Fruit fly (Drosophila melanogaster) whole organism, embryonic: ENCODE measurements around the gene dmGlut.

Experiments
- CG10462 ChIP-seq: fragments of 200-800 bp; sonication (Bioruptor generic); optimal IDR thresholded peaks from 2 replicates; lab custom pipeline; 2016; ENCODE audit warnings: missing biosample characterization, missing genetic modification characterization
- CG15601 ChIP-seq: fragments of 200-800 bp; sonication (Bioruptor generic); optimal IDR thresholded peaks from 3 replicates; lab custom pipeline; 2019; ENCODE audit warnings: missing biosample characterization, mild to moderate bottlenecking, missing genetic modification characterization, moderate library complexity
- CG17385 ChIP-seq: fragments of 200-800 bp; sonication (Bioruptor generic); optimal IDR thresholded peaks from 3 replicates; lab custom pipeline; 2018; ENCODE audit warnings: missing biosample characterization, mild to moderate bottlenecking, missing genetic modification characterization
- CG18011 ChIP-seq: fragments of 200-800 bp; sonication (Bioruptor generic); optimal IDR thresholded peaks from 2 replicates; lab custom pipeline; 2017; ENCODE audit warnings: missing biosample characterization, missing genetic modification characterization, mild to moderate bottlenecking, moderate library complexity, missing genotype
- CG30020 ChIP-seq: fragments of 200-800 bp; optimal IDR thresholded peaks from 2 replicates; lab custom pipeline; 2019; ENCODE audit warnings: missing biosample characterization, mild to moderate bottlenecking, missing genetic modification characterization, moderate library complexity
- CG3065 ChIP-seq: fragments of 200-800 bp; sonication (Bioruptor generic); optimal IDR thresholded peaks from 2 replicates; lab custom pipeline; 2016; ENCODE audit warnings: missing biosample characterization, missing genetic modification characterization
- CG31224 ChIP-seq: fragments of 200-800 bp; sonication (Bioruptor generic); IDR thresholded peaks from 2 replicates; pipeline ENCODE4 v1.3.6; 2022; ENCODE audit warnings: missing biosample characterization, missing genetic modification characterization
- CG3407 ChIP-seq: fragments of 200-800 bp; sonication (Bioruptor generic); optimal IDR thresholded peaks from 2 replicates; lab custom pipeline; 2018; ENCODE audit warnings: missing biosample characterization, mild to moderate bottlenecking, missing genetic modification characterization
- CG3995 ChIP-seq: fragments of 200-800 bp; sonication (Bioruptor generic); optimal IDR thresholded peaks from 3 replicates; lab custom pipeline; 2016; ENCODE audit warnings: missing biosample characterization, missing genetic modification characterization
- CG6683 ChIP-seq: fragments of 200-800 bp; sonication (Bioruptor generic); optimal IDR thresholded peaks from 2 replicates; lab custom pipeline; 2017; ENCODE audit warnings: missing biosample characterization, mild to moderate bottlenecking, missing genetic modification characterization, missing genetic modification reagents
- CG6813 ChIP-seq: fragments of 200-800 bp; sonication (Bioruptor generic); optimal IDR thresholded peaks from 2 replicates; lab custom pipeline; 2017; ENCODE audit warnings: missing biosample characterization, missing genetic modification characterization, mild to moderate bottlenecking, moderate library complexity, missing genetic modification reagents
- CG6854 ChIP-seq: fragments of 200-800 bp; sonication (Bioruptor generic); optimal IDR thresholded peaks from 3 replicates; lab custom pipeline; 2017; ENCODE audit warnings: missing biosample characterization, mild to moderate bottlenecking, missing genetic modification characterization
- CG7556 ChIP-seq: fragments of 200-800 bp; sonication (Bioruptor generic); optimal IDR thresholded peaks from 2 replicates; lab custom pipeline; 2017; ENCODE audit warnings: missing biosample characterization, mild to moderate bottlenecking, missing genetic modification characterization
- CG8944 ChIP-seq: fragments of 200-800 bp; sonication (Bioruptor generic); optimal IDR thresholded peaks from 3 replicates; lab custom pipeline; 2016; ENCODE audit warnings: missing biosample characterization, missing genetic modification characterization
- CG9797 ChIP-seq: fragments of 200-800 bp; sonication (Bioruptor generic); optimal IDR thresholded peaks from 3 replicates; lab custom pipeline; 2018; ENCODE audit warnings: missing biosample characterization, mild to moderate bottlenecking, missing genetic modification characterization
- D19A ChIP-seq: fragments of 200-800 bp; optimal IDR thresholded peaks from 3 replicates; lab custom pipeline; 2019; ENCODE audit warnings: missing biosample characterization, mild to moderate bottlenecking, missing genetic modification characterization, moderate library complexity
- HmgZ ChIP-seq: fragments of 200-800 bp; sonication (Bioruptor generic); optimal IDR thresholded peaks from 2 replicates; lab custom pipeline; 2018; ENCODE audit warnings: missing biosample characterization, mild to moderate bottlenecking, missing genetic modification characterization
- Hsf ChIP-seq: fragments of 200-800 bp; sonication (Bioruptor generic); optimal IDR thresholded peaks from 3 replicates; lab custom pipeline; 2016; ENCODE audit warnings: missing biosample characterization, missing genetic modification characterization
- Mad ChIP-seq: fragments of 200-800 bp; sonication (Bioruptor generic); optimal IDR thresholded peaks from 2 replicates; lab custom pipeline; 2016; ENCODE audit warnings: missing biosample characterization, missing genetic modification characterization
- Mrtf ChIP-seq: fragments of 200-800 bp; sonication (Bioruptor generic); IDR thresholded peaks from 3 replicates; pipeline ENCODE4 v1.3.6; 2022; ENCODE audit warnings: missing biosample characterization, missing genetic modification characterization
- Nf-YB ChIP-seq: fragments of 200-800 bp; sonication (Bioruptor generic); optimal IDR thresholded peaks from 3 replicates; lab custom pipeline; 2019; ENCODE audit warnings: missing biosample characterization, mild to moderate bottlenecking, missing genetic modification characterization, moderate library complexity
- Oli ChIP-seq: fragments of 200-800 bp; sonication (Bioruptor generic); optimal IDR thresholded peaks from 2 replicates; lab custom pipeline; 2018; ENCODE audit warnings: missing biosample characterization, mild to moderate bottlenecking, missing genetic modification characterization, moderate library complexity
- Optix ChIP-seq: fragments of 200-800 bp; sonication (Bioruptor generic); IDR thresholded peaks from 3 replicates; pipeline ENCODE4 v1.3.6; 2022; ENCODE audit warnings: missing biosample characterization, missing genetic modification characterization
- Sry-δ ChIP-seq: fragments of 200-800 bp; sonication (Bioruptor generic); optimal IDR thresholded peaks from 2 replicates; lab custom pipeline; 2016; ENCODE audit warnings: missing biosample characterization, missing genetic modification characterization
- Trl ChIP-seq, 3 experiments: fragments of >200 bp in 2 of 3; fragments of 200-800 bp in 1 of 3; sonication (Bioruptor generic) in 1 of 3; optimal IDR thresholded peaks; 2 replicates in 1 of 3; 3 replicates in 2 of 3; lab custom pipeline; 2016 to 2017; ENCODE audit warnings: missing biosample characterization in 1 of 3, missing genetic modification characterization in 1 of 3
- Usf ChIP-seq: fragments of 200-800 bp; sonication (Bioruptor generic); optimal IDR thresholded peaks from 2 replicates; lab custom pipeline; 2017; ENCODE audit warnings: missing genotype, missing biosample characterization, missing genetic modification characterization
- ab ChIP-seq: fragments of 200-800 bp; sonication (Bioruptor generic); optimal IDR thresholded peaks from 2 replicates; lab custom pipeline; 2016; ENCODE audit warnings: missing biosample characterization, missing genetic modification characterization
- ap ChIP-seq: fragments of 200-800 bp; sonication (Bioruptor generic); IDR thresholded peaks from 2 replicates; pipeline ENCODE4 v1.3.6; 2022; ENCODE audit warnings: missing biosample characterization, missing genetic modification characterization
- ato ChIP-seq: fragments of 200-800 bp; sonication (Bioruptor generic); IDR thresholded peaks from 2 replicates; pipeline ENCODE4 v1.3.6; 2022; ENCODE audit warnings: missing biosample characterization, missing genetic modification characterization; ENCODE audit not compliant: partially characterized antibody
- bbx ChIP-seq: fragments of 200-800 bp; sonication (Bioruptor generic); IDR thresholded peaks from 2 replicates; pipeline ENCODE4 v1.3.6; 2022; ENCODE audit warnings: missing biosample characterization, missing genetic modification characterization; ENCODE audit not compliant: partially characterized antibody
- cas ChIP-seq: fragments of 200-800 bp; sonication (Bioruptor generic); IDR thresholded peaks from 2 replicates; pipeline ENCODE4 v1.3.6; 2022; ENCODE audit warnings: missing biosample characterization, missing genetic modification characterization
- caup ChIP-seq: fragments of 200-800 bp; sonication (Bioruptor generic); optimal IDR thresholded peaks from 3 replicates; lab custom pipeline; 2017; ENCODE audit warnings: missing biosample characterization, mild to moderate bottlenecking, missing genetic modification characterization, moderate library complexity; ENCODE audit not compliant: severe bottlenecking
- chif ChIP-seq, 2 experiments: fragments of 200-800 bp; sonication (Bioruptor generic); optimal IDR thresholded peaks; 3 replicates each; lab custom pipeline; 2016; ENCODE audit warnings: missing biosample characterization in 2 of 2, missing genetic modification characterization in 2 of 2
- chinmo ChIP-seq: fragments of 200-800 bp; sonication (Bioruptor generic); IDR thresholded peaks from 4 replicates; pipeline ENCODE4 v1.3.6; 2022; ENCODE audit warnings: missing biosample characterization, missing genetic modification characterization; ENCODE audit not compliant: partially characterized antibody
- dati ChIP-seq: fragments of 200-800 bp; sonication (Bioruptor generic); IDR thresholded peaks from 2 replicates; pipeline ENCODE4 v1.3.6; 2022; ENCODE audit warnings: missing biosample characterization, missing genetic modification characterization
- disco-r ChIP-seq: fragments of 200-800 bp; sonication (Bioruptor generic); optimal IDR thresholded peaks from 2 replicates; lab custom pipeline; 2016; ENCODE audit warnings: missing biosample characterization, missing genetic modification characterization
- esg ChIP-seq: fragments of 200-800 bp; sonication (Bioruptor generic); conservative IDR thresholded peaks from 2 replicates; pipeline ENCODE4 v1.3.6; 2022; ENCODE audit warnings: missing biosample characterization, missing genetic modification characterization
- ewg ChIP-seq: fragments of 200-800 bp; sonication (Bioruptor generic); optimal IDR thresholded peaks from 3 replicates; lab custom pipeline; 2017; ENCODE audit warnings: mild to moderate bottlenecking, missing biosample characterization, missing genetic modification reagents, missing genetic modification characterization
- fru ChIP-seq: fragments of >200 bp; optimal IDR thresholded peaks from 2 replicates; lab custom pipeline; 2017
- gem ChIP-seq: fragments of 200-800 bp; sonication (Bioruptor generic); optimal IDR thresholded peaks from 2 replicates; lab custom pipeline; 2019; ENCODE audit warnings: missing biosample characterization, mild to moderate bottlenecking, missing genetic modification characterization, moderate library complexity
- kni ChIP-seq: fragments of 200-800 bp; sonication (Bioruptor generic); optimal IDR thresholded peaks from 3 replicates; lab custom pipeline; 2017; ENCODE audit warnings: mild to moderate bottlenecking, missing biosample characterization, missing genetic modification reagents, missing genetic modification characterization
- lab ChIP-seq: fragments of 200-800 bp; sonication (Bioruptor generic); optimal IDR thresholded peaks from 3 replicates; lab custom pipeline; 2017; ENCODE audit warnings: missing biosample characterization, missing genetic modification characterization, mild to moderate bottlenecking, moderate library complexity, missing genetic modification reagents
- lola ChIP-seq, 3 experiments: fragments of >200 bp in 2 of 3; fragments of 200-800 bp in 1 of 3; sonication (Bioruptor generic) in 1 of 3; optimal IDR thresholded peaks; 2 replicates each; lab custom pipeline; 2017 to 2019; ENCODE audit warnings: missing biosample characterization in 3 of 3, missing genetic modification characterization in 3 of 3, mild to moderate bottlenecking in 1 of 3, moderate library complexity in 1 of 3
- lov ChIP-seq, 2 experiments: fragments of 200-800 bp in 1 of 2; fragments of >200 bp in 1 of 2; sonication (Bioruptor generic) in 1 of 2; IDR thresholded peaks in 1 of 2; optimal IDR thresholded peaks in 1 of 2; 2 replicates in 1 of 2; 3 replicates in 1 of 2; pipeline versions ENCODE4 v1.3.6 to Lab custom; 2017 to 2022; ENCODE audit warnings: missing biosample characterization in 1 of 2, missing genetic modification characterization in 1 of 2
- pros ChIP-seq: fragments of 200-800 bp; sonication (Bioruptor generic); optimal IDR thresholded peaks from 3 replicates; lab custom pipeline; 2019; ENCODE audit warnings: missing biosample characterization, mild to moderate bottlenecking, missing genetic modification characterization, moderate library complexity
- slou ChIP-seq: fragments of 200-800 bp; sonication (Bioruptor generic); optimal IDR thresholded peaks from 3 replicates; lab custom pipeline; 2016; ENCODE audit warnings: missing biosample characterization, missing genetic modification characterization
- tio ChIP-seq: fragments of 200-800 bp; sonication (Bioruptor generic); optimal IDR thresholded peaks from 2 replicates; lab custom pipeline; 2017; ENCODE audit warnings: missing biosample characterization, missing genetic modification characterization, inconsistent platforms
- usp ChIP-seq: fragments of >200 bp; optimal IDR thresholded peaks from 2 replicates; lab custom pipeline; 2017; ENCODE audit warnings: missing biosample characterization, missing genetic modification characterization

The dmGlut gene

DNA sequence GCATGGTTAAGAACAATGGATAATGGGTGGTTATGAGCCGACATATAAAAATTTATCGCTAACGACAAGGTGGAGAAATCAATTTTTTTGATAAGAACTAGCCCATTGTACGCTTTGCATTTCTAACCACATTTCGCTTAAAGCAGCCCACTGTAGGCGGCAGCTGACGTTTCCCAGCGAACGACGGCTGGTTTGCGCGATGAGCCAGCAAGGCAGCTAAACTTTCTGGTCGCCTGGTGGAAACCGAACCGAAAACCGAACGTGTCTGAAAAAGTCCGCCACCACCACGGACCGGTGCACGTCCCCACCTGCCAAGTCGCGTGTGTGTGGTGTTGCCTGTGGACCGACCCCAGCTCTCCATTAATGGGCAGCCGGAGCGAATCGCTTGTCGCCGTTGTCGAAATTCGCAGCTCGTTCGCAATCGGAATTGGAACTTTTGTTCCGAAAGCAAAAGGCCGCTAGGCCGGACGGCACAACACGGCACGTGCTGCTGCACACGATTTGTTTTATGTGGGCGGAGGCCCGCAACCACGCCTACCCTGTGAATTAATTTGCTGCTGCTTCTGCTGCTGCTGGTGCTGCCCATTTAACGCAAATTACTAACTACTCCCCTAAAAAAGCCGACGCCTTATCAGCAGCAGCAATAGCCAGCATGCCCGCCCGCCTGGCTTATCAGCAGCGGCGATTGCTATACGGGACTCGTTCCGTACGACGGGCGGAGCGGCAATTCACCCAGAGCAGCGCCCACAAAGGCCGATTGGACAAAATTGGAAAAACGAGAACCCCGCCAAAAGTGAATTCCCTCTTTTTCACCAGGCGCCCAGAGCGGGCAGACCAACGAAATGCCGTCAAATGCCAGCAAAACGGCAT, 24.1 kb upstream of the dmGlut start (continued):
- TF ChIP-seq cas (no peak), Mad (GFP tag; lab: Kevin White, UChicago) (peak; percentile 17), Sry-δ (no peak), pros (GFP tag; lab: Kevin White, UChicago) (peak; percentile 73), Oli (tag; lab: Kevin White, UChicago) (peak; percentile 38), Optix (GFP tag; lab: Robert Waterston, UW) (no peak), usp (GFP tag; lab: Kevin White, UChicago) (no peak), chif (GFP tag; optimal IDR thresholded peaks at IDR 0.05; lab: Kevin White, UChicago) (peak in 1 of 2 experiments; percentile 23), D19A (no peak), Nf-YB (GFP tag; lab: Kevin White, UChicago) (no peak), lola (GFP tag; optimal IDR thresholded peaks at IDR 0.05; lab: Kevin White, UChicago) (no peak), CG30020 (no peak), bbx (GFP tag; lab: Robert Waterston, UW) (no peak), Hsf (GFP tag; lab: Kevin White, UChicago) (peak; percentile 11), ato (GFP tag; lab: Robert Waterston, UW) (no peak), CG3065 (peak; percentile 75), dati (GFP tag; lab: Robert Waterston, UW) (no peak), ab (GFP tag; lab: Kevin White, UChicago) (no peak), chinmo (GFP tag; lab: Robert Waterston, UW) (no peak), Mrtf (GFP tag; lab: Robert Waterston, UW) (no peak), CG6813 (GFP tag; lab: Kevin White, UChicago) (no peak), lov (optimal IDR thresholded peaks at IDR 0.05; lab: Kevin White, UChicago) (no peak), lov (GFP tag; IDR thresholded peaks at IDR 0.05; lab: Robert Waterston, UW) (no peak), esg (GFP tag; lab: Robert Waterston, UW) (no peak), gem (tag; lab: Kevin White, UChicago) (peak; percentile 65), CG3407 (peak; percentile 5), Usf (GFP tag; lab: Kevin White, UChicago) (no peak), CG3995 (GFP tag; lab: Kevin White, UChicago) (no peak), CG15601 (tag; lab: Kevin White, UChicago) (no peak), CG17385 (no peak), CG7556 (GFP tag; lab: Kevin White, UChicago) (peak; percentile 3), CG9797 (GFP tag; lab: Kevin White, UChicago) (no peak), caup (GFP tag; lab: Kevin White, UChicago) (no peak), tio (no peak), slou (GFP tag; lab: Kevin White, UChicago) (no peak), ewg (GFP tag; lab: Kevin White, UChicago) (no peak), kni (GFP tag; lab: Kevin White, UChicago) (peak; percentile 99), lab (GFP tag; lab: Kevin White, UChicago) (peak; percentile 40), CG8944 (no peak), CG18011 (GFP tag; lab: Kevin White, UChicago) (no peak), CG10462 (peak; percentile 4), CG31224 (GFP tag; lab: Robert Waterston, UW) (no peak), disco-r (GFP tag; lab: Kevin White, UChicago) (no peak), ap (GFP tag; lab: Robert Waterston, UW) (no peak), HmgZ (tag; lab: Kevin White, UChicago) (no peak), Trl (optimal IDR thresholded peaks at IDR 0.05; lab: Kevin White, UChicago) (no peak), Trl (GFP tag; optimal IDR thresholded peaks at IDR 0.05; lab: Kevin White, UChicago) (peak; percentile 42), CG6854 (GFP tag; lab: Kevin White, UChicago) (peak; percentile 11), fru (no peak), CG6683 (GFP tag; lab: Kevin White, UChicago) (no peak)
